Fruit fly (Drosophila melanogaster): ENCODE measurements around the gene CG10628.

Gene CG10628

dm6 chr2L:19768967-19769366 is 10.6 kb upstream of the CG10628 start, which contains the start of gene bsh:
bsh (minus strand) TSS chr2L:19769067.
- TF ChIP-seq salr (GFP tag; optimal IDR thresholded peaks at IDR 0.05) (no peak), Eip75B (GFP tag; optimal IDR thresholded peaks at IDR 0.05) (no peak), CG16779 (tag; optimal IDR thresholded peaks at IDR 0.05) (no peak), Hr38 (GFP tag; optimal IDR thresholded peaks at IDR 0.05) (no peak), vri (GFP tag; optimal IDR thresholded peaks at IDR 0.05) (no peak), CG3032 (tag; optimal IDR thresholded peaks at IDR 0.05) (no peak), CG3919 (GFP tag; optimal IDR thresholded peaks at IDR 0.05) (no peak), CG8319 (GFP tag; optimal IDR thresholded peaks at IDR 0.05) (no peak), CG31627 (GFP tag; optimal IDR thresholded peaks at IDR 0.05) (no peak), net (GFP tag; optimal IDR thresholded peaks at IDR 0.05) (no peak), CG32006 (GFP tag; optimal IDR thresholded peaks at IDR 0.05) (no peak), achi (GFP tag; optimal IDR thresholded peaks at IDR 0.05) (no peak), eg (GFP tag; IDR thresholded peaks at IDR 0.05) (no peak)

- no peak for TF ChIP-seq Hr38 (GFP tag; optimal IDR thresholded peaks at IDR 0.05)
- no peak for TF ChIP-seq dsx (GFP tag; optimal IDR thresholded peaks at IDR 0.05; ENCODE audit: poor library complexity, severe bottlenecking)
- TF ChIP-seq CG32006 (GFP tag; optimal IDR thresholded peaks at IDR 0.05), result no peak
- no peak for TF ChIP-seq CG7368 (GFP tag; optimal IDR thresholded peaks at IDR 0.05)
Observed at dm6 chr2L:19765406-19765805, 7.0 kb upstream of the CG10628 start.

dm6 chr2L:19764581-19765136 is 6.2 kb upstream of the CG10628 start:
- no peak for TF ChIP-seq Blimp-1 (GFP tag; optimal IDR thresholded peaks at IDR 0.05)
- TF ChIP-seq salr (GFP tag; optimal IDR thresholded peaks at IDR 0.05), result peak in 1 of 2 experiments; percentile 86
- 0 out of 2 replicates have a peak, but pooled peaks have one; percentile 2 for TF ChIP-seq CG15336 (GFP tag; IDR thresholded peaks at IDR 0.05)
- peak; percentile 23 for TF ChIP-seq vri (GFP tag; optimal IDR thresholded peaks at IDR 0.05)
- no peak for TF ChIP-seq CG31627 (GFP tag; optimal IDR thresholded peaks at IDR 0.05)
- peak; percentile 70 for TF ChIP-seq CG6276 (GFP tag; optimal IDR thresholded peaks at IDR 0.05)
- TF ChIP-seq CG8632 (GFP tag; optimal IDR thresholded peaks at IDR 0.05), result peak; percentile 39
- TF ChIP-seq CG6792 (GFP tag; optimal IDR thresholded peaks at IDR 0.05), result no peak
- TF ChIP-seq Eip78C (GFP tag), result peak; percentile 41
- no peak for TF ChIP-seq Hr38 (GFP tag; optimal IDR thresholded peaks at IDR 0.05)

dm6 chr2L:19763773-19764580 is 5.6 kb upstream of the CG10628 start, which contains the start of gene fbp:
fbp (minus strand) TSS chr2L:19764136.
- no peak for TF ChIP-seq Hr38 (GFP tag; optimal IDR thresholded peaks at IDR 0.05)
- peak; percentile 56 for TF ChIP-seq dac (GFP tag; optimal IDR thresholded peaks at IDR 0.05)
- TF ChIP-seq CG6792 (GFP tag; optimal IDR thresholded peaks at IDR 0.05), result peak; percentile 69
- TF ChIP-seq CG31627 (GFP tag; optimal IDR thresholded peaks at IDR 0.05), result peak; percentile 60
- TF ChIP-seq Sox15 (GFP tag; optimal IDR thresholded peaks at IDR 0.05), result peak; percentile 65
- TF ChIP-seq fkh (GFP tag; optimal IDR thresholded peaks at IDR 0.05), result peak; percentile 45
- TF ChIP-seq pdm3 (GFP tag; optimal IDR thresholded peaks at IDR 0.05), result peak; percentile 42
- peak; percentile 62 for TF ChIP-seq eg (GFP tag; IDR thresholded peaks at IDR 0.05)
- TF ChIP-seq salr (GFP tag; optimal IDR thresholded peaks at IDR 0.05), result peak in 1 of 2 experiments; percentile 93
- peak; percentile 41 for TF ChIP-seq topi (GFP tag; optimal IDR thresholded peaks at IDR 0.05)
- peak; percentile 91 for TF ChIP-seq CG32006 (GFP tag; optimal IDR thresholded peaks at IDR 0.05)
- TF ChIP-seq Ets21C (GFP tag; optimal IDR thresholded peaks at IDR 0.05), result no peak
- peak; percentile 57 for TF ChIP-seq cyc (GFP tag; optimal IDR thresholded peaks at IDR 0.05)
- TF ChIP-seq ss (GFP tag; optimal IDR thresholded peaks at IDR 0.05), result peak; percentile 68 to 80
- TF ChIP-seq Eip93F (GFP tag; optimal IDR thresholded peaks at IDR 0.05), result peak; percentile 20
- TF ChIP-seq CG15336 (GFP tag; IDR thresholded peaks at IDR 0.05), result peak; percentile 39; the same call in 1 of the 2 replicates
- peak; percentile 80 for TF ChIP-seq achi (GFP tag; optimal IDR thresholded peaks at IDR 0.05)
- TF ChIP-seq Eip78C (GFP tag), result peak; percentile 87
- TF ChIP-seq CG11294 (GFP tag; IDR thresholded peaks at IDR 0.05), result no peak
- peak; percentile 84 for TF ChIP-seq CG10631 (GFP tag; optimal IDR thresholded peaks at IDR 0.05)
- peak; percentile 77 for TF ChIP-seq CG3032 (tag; optimal IDR thresholded peaks at IDR 0.05)
- TF ChIP-seq CG6276 (GFP tag; optimal IDR thresholded peaks at IDR 0.05), result peak; percentile 84
- TF ChIP-seq CG9139 (GFP tag; optimal IDR thresholded peaks at IDR 0.05), result peak; percentile 30
- TF ChIP-seq CG8319 (GFP tag; optimal IDR thresholded peaks at IDR 0.05), result peak; percentile 50
- TF ChIP-seq lz (GFP tag; optimal IDR thresholded peaks at IDR 0.05), result peak; percentile 54
- TF ChIP-seq CG3919 (GFP tag; optimal IDR thresholded peaks at IDR 0.05), result peak; percentile 73
- no peak for TF ChIP-seq CG6854 (GFP tag; optimal IDR thresholded peaks at IDR 0.05)
- TF ChIP-seq CG6808 (GFP tag; optimal IDR thresholded peaks at IDR 0.05), result peak; percentile 75
- TF ChIP-seq CG7368 (GFP tag; optimal IDR thresholded peaks at IDR 0.05), result peak; percentile 41
- TF ChIP-seq CG6163 (GFP tag; IDR thresholded peaks at IDR 0.05), result peak; percentile 53
- peak; percentile 66 for TF ChIP-seq OdsH (GFP tag; optimal IDR thresholded peaks at IDR 0.05)
- TF ChIP-seq vri (GFP tag; optimal IDR thresholded peaks at IDR 0.05), result peak; percentile 32
- peak; percentile 68 for TF ChIP-seq CG11902 (GFP tag; optimal IDR thresholded peaks at IDR 0.05)
- TF ChIP-seq Hr4 (GFP tag; optimal IDR thresholded peaks at IDR 0.05), result peak; percentile 56

All from whole organism, prepupa.